Fruit fly (Drosophila melanogaster) whole organism, embryonic: ENCODE data around the gene Rfx.

ENCODE experiments used
- Blimp-1 ChIP-seq: fragments of 200-800 bp; sonication (Bioruptor generic); optimal IDR thresholded peaks from 3 replicates; lab custom pipeline; 2018; ENCODE audit warnings: missing biosample characterization, missing genetic modification characterization, mild to moderate bottlenecking, moderate library complexity, missing genetic modification reagents
- CG1024 ChIP-seq: fragments of 200-800 bp; sonication (Bioruptor generic); IDR thresholded peaks from 2 replicates; pipeline ENCODE4 v1.3.6; 2022; ENCODE audit warnings: missing biosample characterization, missing genetic modification characterization
- CG10274 ChIP-seq: fragments of 200-800 bp; sonication (Bioruptor generic); optimal IDR thresholded peaks from 3 replicates; lab custom pipeline; 2017; ENCODE audit warnings: missing biosample characterization, mild to moderate bottlenecking, missing genetic modification characterization
- CG10979 ChIP-seq: fragments of 200-800 bp; sonication (Bioruptor generic); optimal IDR thresholded peaks from 2 replicates; lab custom pipeline; 2018; ENCODE audit warnings: missing biosample characterization, mild to moderate bottlenecking, missing genetic modification characterization, moderate library complexity
- CG11085 ChIP-seq: fragments of 200-800 bp; sonication (Bioruptor generic); IDR thresholded peaks from 2 replicates; pipeline ENCODE4 v1.3.6; 2022; ENCODE audit warnings: missing biosample characterization, missing genetic modification characterization
- CG11456 ChIP-seq: fragments of 200-800 bp; sonication (Bioruptor generic); IDR thresholded peaks from 3 replicates; pipeline ENCODE4 v1.3.6; 2022; ENCODE audit warnings: missing biosample characterization, missing genetic modification characterization
- CG11696 ChIP-seq: fragments of 200-800 bp; sonication (Bioruptor generic); IDR thresholded peaks from 2 replicates; pipeline ENCODE4 v1.3.6; 2022; ENCODE audit warnings: missing biosample characterization, missing genetic modification characterization
- CG11723 ChIP-seq: fragments of 200-800 bp; sonication (Bioruptor generic); optimal IDR thresholded peaks from 2 replicates; lab custom pipeline; 2017; ENCODE audit warnings: missing biosample characterization, mild to moderate bottlenecking, missing genetic modification characterization
- CG12155 ChIP-seq: fragments of 200-800 bp; sonication (Bioruptor generic); optimal IDR thresholded peaks from 3 replicates; lab custom pipeline; 2016; ENCODE audit warnings: missing biosample characterization, missing genetic modification characterization
- CG13424 ChIP-seq: fragments of 200-800 bp; sonication (Bioruptor generic); optimal IDR thresholded peaks from 2 replicates; lab custom pipeline; 2019; ENCODE audit warnings: missing biosample characterization, mild to moderate bottlenecking, missing genetic modification characterization, moderate library complexity
- CG14050 ChIP-seq: fragments of 200-800 bp; sonication (Bioruptor generic); IDR thresholded peaks from 3 replicates; pipeline ENCODE4 v1.3.6; 2022; ENCODE audit warnings: missing biosample characterization, missing genetic modification characterization
- CG17829 ChIP-seq: fragments of 200-800 bp; optimal IDR thresholded peaks from 2 replicates; lab custom pipeline; 2019; ENCODE audit warnings: missing biosample characterization, mild to moderate bottlenecking, missing genetic modification characterization, moderate library complexity
- CG17912 ChIP-seq: fragments of 200-800 bp; sonication (Bioruptor generic); optimal IDR thresholded peaks from 2 replicates; lab custom pipeline; 2018; ENCODE audit warnings: missing biosample characterization, mild to moderate bottlenecking, missing genetic modification characterization
- CG18262 ChIP-seq: fragments of 200-800 bp; optimal IDR thresholded peaks from 3 replicates; lab custom pipeline; 2019; ENCODE audit warnings: missing biosample characterization, mild to moderate bottlenecking, missing genetic modification characterization, moderate library complexity
- CG18619 ChIP-seq: fragments of 200-800 bp; sonication (Bioruptor generic); optimal IDR thresholded peaks from 3 replicates; lab custom pipeline; 2017; ENCODE audit warnings: missing biosample characterization, mild to moderate bottlenecking, missing genetic modification characterization
- CG30431 ChIP-seq: fragments of 200-800 bp; sonication (Bioruptor generic); optimal IDR thresholded peaks from 2 replicates; lab custom pipeline; 2017; ENCODE audit warnings: missing biosample characterization, missing genetic modification characterization
- CG31365 ChIP-seq: fragments of 200-800 bp; sonication (Bioruptor generic); optimal IDR thresholded peaks from 2 replicates; lab custom pipeline; 2018; ENCODE audit warnings: missing biosample characterization, mild to moderate bottlenecking, missing genetic modification characterization
- CG31388 ChIP-seq: fragments of 200-800 bp; sonication (Bioruptor generic); optimal IDR thresholded peaks from 2 replicates; lab custom pipeline; 2016; ENCODE audit warnings: missing biosample characterization, missing genetic modification characterization
- CG3163 ChIP-seq: fragments of 200-800 bp; sonication (Bioruptor generic); optimal IDR thresholded peaks from 3 replicates; lab custom pipeline; 2016; ENCODE audit warnings: missing biosample characterization, missing genetic modification characterization
- CG4424 ChIP-seq: fragments of 200-800 bp; sonication (Bioruptor generic); optimal IDR thresholded peaks from 3 replicates; lab custom pipeline; 2016; ENCODE audit warnings: missing biosample characterization, missing genetic modification characterization
- CG6254 ChIP-seq: fragments of 200-800 bp; sonication (Bioruptor generic); optimal IDR thresholded peaks from 3 replicates; lab custom pipeline; 2017; ENCODE audit warnings: mild to moderate bottlenecking, missing biosample characterization, missing genetic modification reagents, missing genetic modification characterization
- CG9727 ChIP-seq: fragments of 200-800 bp; sonication (Bioruptor generic); optimal IDR thresholded peaks from 3 replicates; lab custom pipeline; 2017; ENCODE audit warnings: missing biosample characterization, mild to moderate bottlenecking, missing genetic modification characterization
- CHES-1-like ChIP-seq: fragments of 200-800 bp; sonication (Bioruptor generic); optimal IDR thresholded peaks from 2 replicates; lab custom pipeline; 2016; ENCODE audit warnings: missing biosample characterization, missing genetic modification characterization
- CTCF ChIP-seq: fragments of 200-800 bp; sonication (Bioruptor generic); optimal IDR thresholded peaks from 2 replicates; lab custom pipeline; 2017; ENCODE audit warnings: missing biosample characterization, mild to moderate bottlenecking, missing genetic modification characterization, moderate library complexity
- Fer2 ChIP-seq: fragments of 200-800 bp; sonication (Bioruptor generic); optimal IDR thresholded peaks from 2 replicates; lab custom pipeline; 2018; ENCODE audit warnings: missing biosample characterization, mild to moderate bottlenecking, missing genetic modification characterization, moderate library complexity
- Kr ChIP-seq: fragments of 200-800 bp; sonication (Bioruptor generic); optimal IDR thresholded peaks from 2 replicates; lab custom pipeline; 2017; ENCODE audit warnings: missing biosample characterization, mild to moderate bottlenecking, missing genetic modification characterization
- MESR4 ChIP-seq: fragments of 200-800 bp; sonication (Bioruptor generic); optimal IDR thresholded peaks from 2 replicates; lab custom pipeline; 2018; ENCODE audit warnings: missing biosample characterization, mild to moderate bottlenecking, missing genetic modification characterization, moderate library complexity
- NC2α ChIP-seq: fragments of 200-800 bp; sonication (Bioruptor generic); optimal IDR thresholded peaks from 2 replicates; lab custom pipeline; 2016; ENCODE audit warnings: missing biosample characterization, missing genetic modification characterization
- Neu2 ChIP-seq: fragments of 200-800 bp; sonication (Bioruptor generic); optimal IDR thresholded peaks from 3 replicates; lab custom pipeline; 2016; ENCODE audit warnings: missing biosample characterization, missing genetic modification characterization, borderline replicate concordance
- Nf-YA ChIP-seq: fragments of 200-800 bp; sonication (Bioruptor generic); IDR thresholded peaks from 2 replicates; pipeline ENCODE4 v1.3.6; 2022; ENCODE audit warnings: missing biosample characterization, missing genetic modification characterization
- Nf-YB ChIP-seq: fragments of 200-800 bp; sonication (Bioruptor generic); optimal IDR thresholded peaks from 3 replicates; lab custom pipeline; 2019; ENCODE audit warnings: missing biosample characterization, mild to moderate bottlenecking, missing genetic modification characterization, moderate library complexity
- Poxn ChIP-seq: fragments of 200-800 bp; sonication (Bioruptor generic); IDR thresholded peaks from 2 replicates; pipeline ENCODE4 v1.3.6; 2022; ENCODE audit warnings: missing biosample characterization, missing genetic modification characterization
- Ravus ChIP-seq: fragments of 200-800 bp; sonication (Bioruptor generic); IDR thresholded peaks from 2 replicates; pipeline ENCODE4 v1.3.6; 2022; ENCODE audit warnings: missing biosample characterization, missing genetic modification characterization
- Xbp1 ChIP-seq: fragments of 200-800 bp; sonication (Bioruptor generic); optimal IDR thresholded peaks from 3 replicates; lab custom pipeline; 2016; ENCODE audit warnings: missing biosample characterization, mild to moderate bottlenecking, missing genetic modification characterization
- bab2 ChIP-seq: fragments of 200-800 bp; sonication (Bioruptor generic); optimal IDR thresholded peaks from 2 replicates; lab custom pipeline; 2016; ENCODE audit warnings: missing biosample characterization, missing genetic modification characterization
- bbx ChIP-seq: fragments of 200-800 bp; sonication (Bioruptor generic); IDR thresholded peaks from 2 replicates; pipeline ENCODE4 v1.3.6; 2022; ENCODE audit warnings: missing biosample characterization, missing genetic modification characterization; ENCODE audit not compliant: partially characterized antibody
- bcd ChIP-seq: fragments of 200-800 bp; sonication (Bioruptor generic); optimal IDR thresholded peaks from 2 replicates; lab custom pipeline; 2017; ENCODE audit warnings: missing biosample characterization, mild to moderate bottlenecking, missing genetic modification characterization
- cad ChIP-seq: fragments of >200 bp; optimal IDR thresholded peaks from 2 replicates; lab custom pipeline; 2017; ENCODE audit warnings: missing biosample characterization, missing genetic modification characterization
- corto ChIP-seq: fragments of 200-800 bp; sonication (Bioruptor generic); optimal IDR thresholded peaks from 2 replicates; lab custom pipeline; 2016; ENCODE audit warnings: missing biosample characterization, mild to moderate bottlenecking, missing genetic modification characterization, moderate library complexity
- crp ChIP-seq, 2 experiments: fragments of 200-800 bp; sonication (Bioruptor generic); optimal IDR thresholded peaks; 2 replicates in 1 of 2; 3 replicates in 1 of 2; lab custom pipeline; 2017; ENCODE audit warnings: missing biosample characterization in 2 of 2, missing genetic modification characterization in 2 of 2, mild to moderate bottlenecking in 1 of 2, moderate library complexity in 1 of 2
- dimm ChIP-seq: fragments of 200-800 bp; sonication (Bioruptor generic); IDR thresholded peaks from 2 replicates; pipeline ENCODE4 v1.3.6; 2022; ENCODE audit warnings: missing biosample characterization, missing genetic modification characterization
- emc ChIP-seq: fragments of 200-800 bp; sonication (Bioruptor generic); optimal IDR thresholded peaks from 2 replicates; lab custom pipeline; 2016; ENCODE audit warnings: missing biosample characterization, missing genetic modification characterization
- ems ChIP-seq: fragments of 200-800 bp; sonication (Bioruptor generic); optimal IDR thresholded peaks from 3 replicates; lab custom pipeline; 2016; ENCODE audit warnings: missing biosample characterization, missing genetic modification characterization
- esg ChIP-seq: fragments of 200-800 bp; sonication (Bioruptor generic); conservative IDR thresholded peaks from 2 replicates; pipeline ENCODE4 v1.3.6; 2022; ENCODE audit warnings: missing biosample characterization, missing genetic modification characterization
- fu2 ChIP-seq: fragments of 200-800 bp; sonication (Bioruptor generic); optimal IDR thresholded peaks from 2 replicates; lab custom pipeline; 2016; ENCODE audit warnings: missing biosample characterization, missing genetic modification characterization
- gcm ChIP-seq: fragments of 200-800 bp; sonication (Bioruptor generic); optimal IDR thresholded peaks from 2 replicates; lab custom pipeline; 2019; ENCODE audit warnings: missing biosample characterization, mild to moderate bottlenecking, missing genetic modification characterization, moderate library complexity
- ham ChIP-seq: fragments of 200-800 bp; sonication (Bioruptor generic); IDR thresholded peaks from 2 replicates; pipeline ENCODE4 v1.3.6; 2022; ENCODE audit warnings: missing biosample characterization, missing genetic modification characterization
- org-1 ChIP-seq: fragments of 200-800 bp; sonication (Bioruptor generic); optimal IDR thresholded peaks from 2 replicates; lab custom pipeline; 2017; ENCODE audit warnings: missing biosample characterization, missing genetic modification characterization
- pfk ChIP-seq: fragments of 200-800 bp; sonication (Bioruptor generic); optimal IDR thresholded peaks from 2 replicates; lab custom pipeline; 2018; ENCODE audit warnings: missing biosample characterization, mild to moderate bottlenecking, missing genetic modification characterization, moderate library complexity
- sc ChIP-seq, 3 experiments: fragments of >200 bp in 2 of 3; fragments of 200-800 bp in 1 of 3; sonication (Bioruptor generic) in 1 of 3; optimal IDR thresholded peaks; 2 replicates in 2 of 3; 3 replicates in 1 of 3; lab custom pipeline; 2017; ENCODE audit warnings: mild to moderate bottlenecking in 1 of 3, missing biosample characterization in 1 of 3, missing genetic modification characterization in 1 of 3, missing genetic modification reagents in 1 of 3
- ssp ChIP-seq: fragments of 200-800 bp; sonication (Bioruptor generic); IDR thresholded peaks from 2 replicates; pipeline ENCODE4 v1.3.6; 2022; ENCODE audit warnings: missing biosample characterization, missing genetic modification characterization
- tll ChIP-seq, 2 experiments: fragments of 200-800 bp in 1 of 2; fragments of >200 bp in 1 of 2; sonication (Bioruptor generic) in 1 of 2; optimal IDR thresholded peaks; 2 replicates each; lab custom pipeline; 2017 to 2019; ENCODE audit warnings: missing biosample characterization in 2 of 2, missing genetic modification characterization in 2 of 2, mild to moderate bottlenecking in 1 of 2, moderate library complexity in 1 of 2

Gene Rfx

dm6 chr3R:10390914-10391377 is 13.1 kb upstream of the Rfx start (continued):
- no peak for TF ChIP-seq Poxn (GFP tag; lab: Robert Waterston, UW)
- no peak for TF ChIP-seq CG4424
- no peak for TF ChIP-seq Nf-YB (GFP tag; lab: Kevin White, UChicago)
- TF ChIP-seq CG13424: no peak
- no peak for TF ChIP-seq ham (GFP tag; lab: Robert Waterston, UW)
- no peak for TF ChIP-seq Blimp-1 (GFP tag; lab: Kevin White, UChicago)
- no peak for TF ChIP-seq Fer2
- TF ChIP-seq crp (GFP tag; optimal IDR thresholded peaks at IDR 0.05; lab: Kevin White, UChicago): no peak
- TF ChIP-seq esg (GFP tag; lab: Robert Waterston, UW): no peak
- no peak for TF ChIP-seq CG11456 (GFP tag; lab: Robert Waterston, UW)
- peak; percentile 17 for TF ChIP-seq CG10274 (GFP tag; lab: Kevin White, UChicago)
- TF ChIP-seq NC2α (GFP tag; lab: Kevin White, UChicago): no peak
- no peak for TF ChIP-seq CHES-1-like
- no peak for TF ChIP-seq CTCF
- TF ChIP-seq CG10979 (tag; lab: Kevin White, UChicago): no peak
- TF ChIP-seq CG31388 (GFP tag; lab: Kevin White, UChicago): no peak
- no peak for TF ChIP-seq Neu2 (GFP tag; lab: Kevin White, UChicago)
- no peak for TF ChIP-seq CG31365
- no peak for TF ChIP-seq CG11085 (GFP tag; lab: Robert Waterston, UW)
- no peak for TF ChIP-seq MESR4 (GFP tag; lab: Kevin White, UChicago)
- TF ChIP-seq gcm (GFP tag; lab: Kevin White, UChicago): no peak
- TF ChIP-seq cad: no peak
- TF ChIP-seq org-1 (GFP tag; lab: Kevin White, UChicago): no peak
- TF ChIP-seq sc (optimal IDR thresholded peaks at IDR 0.05; lab: Kevin White, UChicago): no peak
- TF ChIP-seq sc (GFP tag; optimal IDR thresholded peaks at IDR 0.05; lab: Kevin White, UChicago): no peak
- TF ChIP-seq pfk (GFP tag; lab: Kevin White, UChicago): no peak
- TF ChIP-seq Nf-YA (GFP tag; lab: Robert Waterston, UW): no peak
- TF ChIP-seq corto: peak; percentile 41
- no peak for TF ChIP-seq Xbp1 (GFP tag; lab: Kevin White, UChicago)
- no peak for TF ChIP-seq CG30431 (GFP tag; lab: Kevin White, UChicago)
- TF ChIP-seq CG11723 (GFP tag; lab: Kevin White, UChicago): no peak
- no peak for TF ChIP-seq CG1024 (GFP tag; lab: Robert Waterston, UW)
- no peak for TF ChIP-seq Ravus (GFP tag; lab: Robert Waterston, UW)
- no peak for TF ChIP-seq CG17829 (tag; lab: Kevin White, UChicago)
- no peak for TF ChIP-seq CG11696
- no peak for TF ChIP-seq CG3163
- no peak for TF ChIP-seq bcd (GFP tag; lab: Kevin White, UChicago)
- TF ChIP-seq CG12155: no peak
- TF ChIP-seq CG9727 (GFP tag; lab: Kevin White, UChicago): peak; percentile 39
- no peak for TF ChIP-seq ssp (GFP tag; lab: Robert Waterston, UW)
- TF ChIP-seq CG18262 (tag; lab: Kevin White, UChicago): no peak
- no peak for TF ChIP-seq tll (GFP tag; optimal IDR thresholded peaks at IDR 0.05; lab: Kevin White, UChicago)
- no peak for TF ChIP-seq CG14050
- TF ChIP-seq ems (GFP tag; lab: Kevin White, UChicago): no peak
- TF ChIP-seq bbx: no peak
- no peak for TF ChIP-seq CG17912 (GFP tag; lab: Kevin White, UChicago)
- no peak for TF ChIP-seq CG6254
- no peak for TF ChIP-seq Kr
- TF ChIP-seq emc: no peak
- no peak for TF ChIP-seq dimm (GFP tag; lab: Robert Waterston, UW)
- peak; percentile 60 for TF ChIP-seq bab2 (GFP tag; lab: Kevin White, UChicago)
- no peak for TF ChIP-seq fu2 (GFP tag; lab: Kevin White, UChicago)
- TF ChIP-seq CG18619 (GFP tag; lab: Kevin White, UChicago): no peak
